4 fruit fly cellular contexts compared by ENCODE assay signal in genomic region chr3L:16872487-16872955, dm6.
TF ChIP-seq lines count a peak whose summit lies in the region.

No protein-coding gene starts in this region.

- peak; percentile 43 for TF ChIP-seq CTCF in whole organism, embryonic (GFP tag; optimal IDR thresholded peaks at IDR 0.05; lab: Kevin White, UChicago)

TF ChIP-seq in whole organism, embryonic, 481 proteins besides CTCF, POLR2A, EP300 and RAD21 (continues in another document):
- TF ChIP-seq pum (GFP tag; optimal IDR thresholded peaks at IDR 0.05; lab: Kevin White, UChicago) (peak; percentile 22), PHDP (tag; optimal IDR thresholded peaks at IDR 0.05; lab: Kevin White, UChicago) (peak; percentile 84), ssp (GFP tag; IDR thresholded peaks at IDR 0.05; lab: Robert Waterston, UW) (peak; percentile 13; the same call in 1 of the 2 replicates), ci (GFP tag; IDR thresholded peaks at IDR 0.05; lab: Robert Waterston, UW) (0 out of 3 replicates have a peak, but pooled peaks have one; percentile 71), CG17829 (tag; optimal IDR thresholded peaks at IDR 0.05; lab: Kevin White, UChicago) (peak; percentile 46), CG5245 (GFP tag; optimal IDR thresholded peaks at IDR 0.05; lab: Kevin White, UChicago) (peak; percentile 43), D (optimal IDR thresholded peaks at IDR 0.05; lab: Kevin White, UChicago) (no peak), D (GFP tag; optimal IDR thresholded peaks at IDR 0.05; lab: Kevin White, UChicago) (peak; percentile 67), ftz-f1 (GFP tag; optimal IDR thresholded peaks at IDR 0.05; lab: Kevin White, UChicago) (no peak), CG8359 (GFP tag; optimal IDR thresholded peaks at IDR 0.05; lab: Kevin White, UChicago; ENCODE audit: borderline replicate concordance) (peak; percentile 42), CG10565 (GFP tag; optimal IDR thresholded peaks at IDR 0.05; lab: Kevin White, UChicago) (no peak), Lhr (GFP tag; optimal IDR thresholded peaks at IDR 0.05; lab: Kevin White, UChicago) (peak; percentile 7), CG4404 (GFP tag; IDR thresholded peaks at IDR 0.05; lab: Robert Waterston, UW) (no peak), lilli (GFP tag; optimal IDR thresholded peaks at IDR 0.05; lab: Kevin White, UChicago) (peak; percentile 73), nmo (GFP tag; optimal IDR thresholded peaks at IDR 0.05; lab: Kevin White, UChicago) (peak; percentile 77), Eip74EF (GFP tag; optimal IDR thresholded peaks at IDR 0.05; lab: Kevin White, UChicago) (peak in 1 of 2 experiments; percentile 65), CG8924 (tag; optimal IDR thresholded peaks at IDR 0.05; lab: Kevin White, UChicago) (peak; percentile 78), CG34422 (GFP tag; IDR thresholded peaks at IDR 0.05; lab: Robert Waterston, UW) (no peak), chn (GFP tag; optimal IDR thresholded peaks at IDR 0.05; lab: Kevin White, UChicago) (peak; percentile 35), CG10366 (GFP tag; IDR thresholded peaks at IDR 0.05; lab: Robert Waterston, UW) (0 out of 2 replicates have a peak, but pooled peaks have one; percentile 35), NK7.1 (GFP tag; optimal IDR thresholded peaks at IDR 0.05; lab: Kevin White, UChicago) (peak; percentile 50), Hey (tag; optimal IDR thresholded peaks at IDR 0.05; lab: Kevin White, UChicago) (peak; percentile 10)

TF ChIP-seq in whole organism, prepupa, 60 proteins besides CTCF, POLR2A, EP300 and RAD21 (continues in another document):
- TF ChIP-seq eg (GFP tag; IDR thresholded peaks at IDR 0.05; lab: Robert Waterston, UW) (0 out of 3 replicates have a peak, but pooled peaks have one; percentile 56), CG8632 (GFP tag; optimal IDR thresholded peaks at IDR 0.05; lab: Kevin White, UChicago) (peak; percentile 45), Eip75B (GFP tag; optimal IDR thresholded peaks at IDR 0.05; lab: Kevin White, UChicago) (peak; percentile 69), CG31627 (GFP tag; optimal IDR thresholded peaks at IDR 0.05; lab: Kevin White, UChicago) (peak; percentile 18), CG3032 (tag; optimal IDR thresholded peaks at IDR 0.05; lab: Kevin White, UChicago) (peak; percentile 56), topi (GFP tag; optimal IDR thresholded peaks at IDR 0.05; lab: Kevin White, UChicago) (peak; percentile 18), ss (GFP tag; optimal IDR thresholded peaks at IDR 0.05; lab: Kevin White, UChicago) (peak in 1 of 2 experiments; percentile 13), CG6792 (GFP tag; optimal IDR thresholded peaks at IDR 0.05; lab: Kevin White, UChicago) (peak; percentile 70), CG6163 (GFP tag; IDR thresholded peaks at IDR 0.05; lab: Robert Waterston, UW) (peak; percentile 65; the same call in 2 of the 3 replicates), cyc (GFP tag; optimal IDR thresholded peaks at IDR 0.05; lab: Kevin White, UChicago) (no peak), Lpt (GFP tag; optimal IDR thresholded peaks at IDR 0.05; lab: Kevin White, UChicago) (peak; percentile 87), CG6808 (GFP tag; optimal IDR thresholded peaks at IDR 0.05; lab: Kevin White, UChicago) (peak; percentile 43), esn (GFP tag; optimal IDR thresholded peaks at IDR 0.05; lab: Kevin White, UChicago) (peak; percentile 68), CG6854 (GFP tag; optimal IDR thresholded peaks at IDR 0.05; lab: Kevin White, UChicago) (no peak), CG3919 (GFP tag; optimal IDR thresholded peaks at IDR 0.05; lab: Kevin White, UChicago) (peak; percentile 57), spab (GFP tag; optimal IDR thresholded peaks at IDR 0.05; lab: Kevin White, UChicago) (peak; percentile 71), CG1621 (tag; optimal IDR thresholded peaks at IDR 0.05; lab: Kevin White, UChicago) (peak; percentile 45), Smox (GFP tag; optimal IDR thresholded peaks at IDR 0.05; lab: Kevin White, UChicago) (no peak), vri (GFP tag; optimal IDR thresholded peaks at IDR 0.05; lab: Kevin White, UChicago) (no peak), dac (GFP tag; optimal IDR thresholded peaks at IDR 0.05; lab: Kevin White, UChicago) (peak; percentile 73), Eip78C (GFP tag; lab: Kevin White, UChicago) (peak; percentile 96), net (GFP tag; optimal IDR thresholded peaks at IDR 0.05; lab: Kevin White, UChicago) (peak; percentile 76), CG7368 (GFP tag; optimal IDR thresholded peaks at IDR 0.05; lab: Kevin White, UChicago) (peak; percentile 57)

TF ChIP-seq in whole organism, pupa, 21 proteins besides CTCF, POLR2A, EP300 and RAD21:
- TF ChIP-seq CG34367 (tag; optimal IDR thresholded peaks at IDR 0.05; lab: Kevin White, UChicago) = peak; percentile 50
- peak; percentile 57 for TF ChIP-seq CG12605 (GFP tag; IDR thresholded peaks at IDR 0.05; lab: Robert Waterston, UW)
- TF ChIP-seq CG14655 (GFP tag; optimal IDR thresholded peaks at IDR 0.05; lab: Kevin White, UChicago) = peak; percentile 88
- TF ChIP-seq CG13204 (GFP tag; optimal IDR thresholded peaks at IDR 0.05; lab: Kevin White, UChicago) = no peak
- peak; percentile 45; the same call in 1 of the 3 replicates for TF ChIP-seq CG4496 (GFP tag; IDR thresholded peaks at IDR 0.05; lab: Robert Waterston, UW)
- TF ChIP-seq D1 (tag; optimal IDR thresholded peaks at IDR 0.05; lab: Kevin White, UChicago) = peak; percentile 74
- peak; percentile 21 for TF ChIP-seq Snoo (tag; optimal IDR thresholded peaks at IDR 0.05; lab: Kevin White, UChicago)
- peak; percentile 70 for TF ChIP-seq CG32121 (GFP tag; IDR thresholded peaks at IDR 0.05; lab: Robert Waterston, UW)
- TF ChIP-seq CG9948 (tag; optimal IDR thresholded peaks at IDR 0.05; lab: Kevin White, UChicago) = peak; percentile 85
- TF ChIP-seq Pif1A (GFP tag; optimal IDR thresholded peaks at IDR 0.05; lab: Kevin White, UChicago) = peak; percentile 74
- peak; percentile 36 for TF ChIP-seq CG17806 (tag; optimal IDR thresholded peaks at IDR 0.05; lab: Kevin White, UChicago)
- TF ChIP-seq CG8159 (tag; optimal IDR thresholded peaks at IDR 0.05; lab: Kevin White, UChicago) = peak; percentile 57
- peak; percentile 95 for TF ChIP-seq CG8301 (tag; optimal IDR thresholded peaks at IDR 0.05; lab: Kevin White, UChicago)
- peak; percentile 60 for TF ChIP-seq gl (tag; optimal IDR thresholded peaks at IDR 0.05; lab: Kevin White, UChicago)
- TF ChIP-seq Pif1B (GFP tag; optimal IDR thresholded peaks at IDR 0.05; lab: Kevin White, UChicago) = peak; percentile 70
- TF ChIP-seq CG10348 (GFP tag; IDR thresholded peaks at IDR 0.05; lab: Robert Waterston, UW) = no peak
- no peak for TF ChIP-seq EcR (GFP tag; optimal IDR thresholded peaks at IDR 0.05; lab: Kevin White, UChicago)
- TF ChIP-seq rn (GFP tag; IDR thresholded peaks at IDR 0.05; lab: Robert Waterston, UW) = no peak
- peak; percentile 50 for TF ChIP-seq CG15710 (tag; optimal IDR thresholded peaks at IDR 0.05; lab: Kevin White, UChicago)
- peak; percentile 30; the same call in 1 of the 2 replicates for TF ChIP-seq Ets98B (GFP tag; IDR thresholded peaks at IDR 0.05; lab: Robert Waterston, UW)
- TF ChIP-seq fd96Ca (GFP tag; IDR thresholded peaks at IDR 0.05; lab: Robert Waterston, UW) = no peak

TF ChIP-seq in whole organism, wandering third instar larva, 38 proteins besides CTCF, POLR2A, EP300 and RAD21:
- TF ChIP-seq tai (GFP tag; optimal IDR thresholded peaks at IDR 0.05; lab: Kevin White, UChicago) = no peak
- no peak for TF ChIP-seq CG32264 (GFP tag; optimal IDR thresholded peaks at IDR 0.05; lab: Kevin White, UChicago)
- TF ChIP-seq Mio (GFP tag; optimal IDR thresholded peaks at IDR 0.05; lab: Kevin White, UChicago) = no peak
- TF ChIP-seq rgr (GFP tag; optimal IDR thresholded peaks at IDR 0.05; lab: Kevin White, UChicago) = peak; percentile 14
- peak; percentile 33 for TF ChIP-seq woc (GFP tag; optimal IDR thresholded peaks at IDR 0.05; lab: Kevin White, UChicago)
- peak; percentile 40 for TF ChIP-seq h (GFP tag; optimal IDR thresholded peaks at IDR 0.05; lab: Kevin White, UChicago)
- TF ChIP-seq Sp1 (GFP tag; optimal IDR thresholded peaks at IDR 0.05; lab: Kevin White, UChicago) = no peak
- no peak for TF ChIP-seq Hr83 (GFP tag; optimal IDR thresholded peaks at IDR 0.05; lab: Kevin White, UChicago; ENCODE audit: poor library complexity, severe bottlenecking)
- peak; percentile 72 for TF ChIP-seq sv (GFP tag; optimal IDR thresholded peaks at IDR 0.05; lab: Kevin White, UChicago)
- no peak for TF ChIP-seq Hr78 (GFP tag; optimal IDR thresholded peaks at IDR 0.05; lab: Kevin White, UChicago)
- no peak for TF ChIP-seq HLH106 (tag; optimal IDR thresholded peaks at IDR 0.05; lab: Kevin White, UChicago)
- TF ChIP-seq CG9705 (GFP tag; optimal IDR thresholded peaks at IDR 0.05; lab: Kevin White, UChicago) = no peak
- TF ChIP-seq Rel (GFP tag; optimal IDR thresholded peaks at IDR 0.05; lab: Kevin White, UChicago) = no peak
- no peak for TF ChIP-seq Rel (tag; optimal IDR thresholded peaks at IDR 0.05; lab: Kevin White, UChicago)
- peak; percentile 37 for TF ChIP-seq ey (GFP tag; optimal IDR thresholded peaks at IDR 0.05; lab: Kevin White, UChicago)
- TF ChIP-seq Dfd (GFP tag; optimal IDR thresholded peaks at IDR 0.05; lab: Kevin White, UChicago) = no peak
- TF ChIP-seq CrebA (GFP tag; optimal IDR thresholded peaks at IDR 0.05; lab: Kevin White, UChicago; ENCODE audit: borderline replicate concordance) = no peak
- TF ChIP-seq OdsH (GFP tag; optimal IDR thresholded peaks at IDR 0.05; lab: Kevin White, UChicago) = peak; percentile 47
- peak; percentile 34 for TF ChIP-seq fru (GFP tag; optimal IDR thresholded peaks at IDR 0.05; lab: Kevin White, UChicago)
- no peak for TF ChIP-seq lola (GFP tag; optimal IDR thresholded peaks at IDR 0.05; lab: Kevin White, UChicago)
- TF ChIP-seq N (GFP tag; optimal IDR thresholded peaks at IDR 0.05; lab: Kevin White, UChicago) = no peak
- TF ChIP-seq foxo (GFP tag; optimal IDR thresholded peaks at IDR 0.05; lab: Kevin White, UChicago) = peak in 1 of 2 experiments; percentile 28
- TF ChIP-seq psq (GFP tag; optimal IDR thresholded peaks at IDR 0.05; lab: Kevin White, UChicago) = peak; percentile 25
- TF ChIP-seq Hnf4 (GFP tag; optimal IDR thresholded peaks at IDR 0.05; lab: Kevin White, UChicago) = no peak
- TF ChIP-seq br (GFP tag; optimal IDR thresholded peaks at IDR 0.05; lab: Kevin White, UChicago) = peak; percentile 23

Comparison
In these comparisons a context has a peak if more than half of its experiments do, and no peak if none do; other contexts are left out.
1. Of the 7 proteins assayed by ChIP-seq in both whole organism, embryonic and whole organism, prepupa: peak only in whole organism, embryonic: Blimp-1 and CG6854; only in whole organism, prepupa: CG16779, Hr39 and Lpt; in both: Gug and Sox102F; in neither: 0.